Fruit fly (Drosophila melanogaster) whole organism, embryonic: Measurements from ENCODE around the gene CG46462.

Experiments
- BtbVII ChIP-seq: fragments of 200-800 bp; sonication (Bioruptor generic); optimal IDR thresholded peaks from 3 replicates; lab custom pipeline; 2017; ENCODE audit warnings: missing biosample characterization, mild to moderate bottlenecking, missing genetic modification characterization
- CG10366 ChIP-seq: fragments of 200-800 bp; sonication (Bioruptor generic); IDR thresholded peaks from 2 replicates; pipeline ENCODE4 v1.3.6; 2022; ENCODE audit warnings: missing biosample characterization, missing genetic modification characterization
- CG11696 ChIP-seq: fragments of 200-800 bp; sonication (Bioruptor generic); IDR thresholded peaks from 2 replicates; pipeline ENCODE4 v1.3.6; 2022; ENCODE audit warnings: missing biosample characterization, missing genetic modification characterization
- CG11723 ChIP-seq: fragments of 200-800 bp; sonication (Bioruptor generic); optimal IDR thresholded peaks from 2 replicates; lab custom pipeline; 2017; ENCODE audit warnings: missing biosample characterization, mild to moderate bottlenecking, missing genetic modification characterization
- CG12391 ChIP-seq: fragments of 200-800 bp; sonication (Bioruptor generic); optimal IDR thresholded peaks from 3 replicates; lab custom pipeline; 2018; ENCODE audit warnings: missing biosample characterization, mild to moderate bottlenecking, missing genetic modification characterization, moderate library complexity
- CG12744 ChIP-seq: fragments of 200-800 bp; sonication (Bioruptor generic); optimal IDR thresholded peaks from 2 replicates; lab custom pipeline; 2016; ENCODE audit warnings: missing biosample characterization, missing genetic modification characterization
- CG13296 ChIP-seq: fragments of 200-800 bp; sonication (Bioruptor generic); optimal IDR thresholded peaks from 3 replicates; lab custom pipeline; 2018; ENCODE audit warnings: missing biosample characterization, mild to moderate bottlenecking, missing genetic modification characterization
- CG13894 ChIP-seq: fragments of 200-800 bp; sonication (Bioruptor generic); optimal IDR thresholded peaks from 3 replicates; lab custom pipeline; 2018; ENCODE audit warnings: missing biosample characterization, mild to moderate bottlenecking, missing genetic modification characterization, moderate library complexity
- CG14050 ChIP-seq: fragments of 200-800 bp; sonication (Bioruptor generic); IDR thresholded peaks from 3 replicates; pipeline ENCODE4 v1.3.6; 2022; ENCODE audit warnings: missing biosample characterization, missing genetic modification characterization
- CG14860 ChIP-seq: fragments of 200-800 bp; sonication (Bioruptor generic); IDR thresholded peaks from 3 replicates; pipeline ENCODE4 v1.3.6; 2022; ENCODE audit warnings: missing biosample characterization, missing genetic modification characterization; ENCODE audit not compliant: partially characterized antibody
- CG15073 ChIP-seq: fragments of 200-800 bp; sonication (Bioruptor generic); optimal IDR thresholded peaks from 2 replicates; lab custom pipeline; 2016; ENCODE audit warnings: missing biosample characterization, missing genetic modification characterization
- CG15696 ChIP-seq: fragments of 200-800 bp; sonication (Bioruptor generic); optimal IDR thresholded peaks from 2 replicates; lab custom pipeline; 2019; ENCODE audit warnings: missing biosample characterization, mild to moderate bottlenecking, missing genetic modification characterization, moderate library complexity
- CG1603 ChIP-seq: fragments of 200-800 bp; sonication (Bioruptor generic); optimal IDR thresholded peaks from 2 replicates; lab custom pipeline; 2019; ENCODE audit warnings: missing biosample characterization, mild to moderate bottlenecking, missing genetic modification characterization, moderate library complexity
- CG16863 ChIP-seq: fragments of 200-800 bp; sonication (Bioruptor generic); optimal IDR thresholded peaks from 3 replicates; lab custom pipeline; 2016; ENCODE audit warnings: missing biosample characterization, missing genetic modification characterization
- CG17912 ChIP-seq: fragments of 200-800 bp; sonication (Bioruptor generic); optimal IDR thresholded peaks from 2 replicates; lab custom pipeline; 2018; ENCODE audit warnings: missing biosample characterization, mild to moderate bottlenecking, missing genetic modification characterization
- CG2678 ChIP-seq: fragments of 200-800 bp; sonication (Bioruptor generic); optimal IDR thresholded peaks from 3 replicates; lab custom pipeline; 2019; ENCODE audit warnings: missing biosample characterization, mild to moderate bottlenecking, missing genetic modification characterization, moderate library complexity
- CG31224 ChIP-seq: fragments of 200-800 bp; sonication (Bioruptor generic); IDR thresholded peaks from 2 replicates; pipeline ENCODE4 v1.3.6; 2022; ENCODE audit warnings: missing biosample characterization, missing genetic modification characterization
- CG3995 ChIP-seq: fragments of 200-800 bp; sonication (Bioruptor generic); optimal IDR thresholded peaks from 3 replicates; lab custom pipeline; 2016; ENCODE audit warnings: missing biosample characterization, missing genetic modification characterization
- CG4854 ChIP-seq: fragments of 200-800 bp; sonication (Bioruptor generic); optimal IDR thresholded peaks from 2 replicates; lab custom pipeline; 2016; ENCODE audit warnings: missing biosample characterization, missing genetic modification characterization, inconsistent platforms
- CG6272 ChIP-seq: fragments of 200-800 bp; sonication (Bioruptor generic); IDR thresholded peaks from 2 replicates; pipeline ENCODE4 v1.3.6; 2022; ENCODE audit warnings: missing biosample characterization, missing genetic modification characterization
- CG7556 ChIP-seq: fragments of 200-800 bp; sonication (Bioruptor generic); optimal IDR thresholded peaks from 2 replicates; lab custom pipeline; 2017; ENCODE audit warnings: missing biosample characterization, mild to moderate bottlenecking, missing genetic modification characterization
- CG8388 ChIP-seq: fragments of 200-800 bp; sonication (Bioruptor generic); optimal IDR thresholded peaks from 2 replicates; lab custom pipeline; 2019; ENCODE audit warnings: missing biosample characterization, mild to moderate bottlenecking, missing genetic modification characterization, moderate library complexity
- Dbx ChIP-seq: fragments of 200-800 bp; sonication (Bioruptor generic); IDR thresholded peaks from 3 replicates; pipeline ENCODE4 v1.3.6; 2022; ENCODE audit warnings: missing biosample characterization, missing genetic modification characterization
- Doc3 ChIP-seq: fragments of 200-800 bp; sonication (Bioruptor generic); IDR thresholded peaks from 3 replicates; pipeline ENCODE4 v1.3.6; 2022; ENCODE audit warnings: missing biosample characterization, missing genetic modification characterization; ENCODE audit not compliant: partially characterized antibody
- Drgx ChIP-seq: fragments of 200-800 bp; sonication (Bioruptor generic); IDR thresholded peaks from 2 replicates; pipeline ENCODE4 v1.3.6; 2022; ENCODE audit warnings: missing biosample characterization, missing genetic modification characterization
- H2.0 ChIP-seq: fragments of 200-800 bp; sonication (Bioruptor generic); IDR thresholded peaks from 2 replicates; pipeline ENCODE4 v1.3.6; 2022; ENCODE audit warnings: missing biosample characterization, missing genetic modification characterization
- MBD-R2 ChIP-seq: fragments of 200-800 bp; sonication (Bioruptor generic); IDR thresholded peaks from 2 replicates; pipeline ENCODE4 v1.3.6; 2022; ENCODE audit warnings: missing biosample characterization, missing genetic modification characterization
- NfI ChIP-seq: fragments of 200-800 bp; sonication (Bioruptor generic); optimal IDR thresholded peaks from 3 replicates; lab custom pipeline; 2018; ENCODE audit warnings: missing biosample characterization, mild to moderate bottlenecking, missing genetic modification characterization, moderate library complexity
- Sox102F ChIP-seq: fragments of 200-800 bp; sonication (Bioruptor generic); optimal IDR thresholded peaks from 2 replicates; lab custom pipeline; 2018; ENCODE audit warnings: missing biosample characterization, mild to moderate bottlenecking, missing genetic modification characterization, moderate library complexity
- Taf1 ChIP-seq: fragments of 200-800 bp; sonication (Bioruptor generic); IDR thresholded peaks from 2 replicates; pipeline ENCODE4 v1.3.6; 2022; ENCODE audit warnings: missing biosample characterization, missing genetic modification characterization
- Tbp ChIP-seq: fragments of >200 bp; optimal IDR thresholded peaks from 2 replicates; lab custom pipeline; 2018; ENCODE audit warnings: missing biosample characterization, missing genetic modification characterization
- YL-1 ChIP-seq: fragments of 200-800 bp; sonication (Bioruptor generic); optimal IDR thresholded peaks from 3 replicates; lab custom pipeline; 2017; ENCODE audit warnings: missing biosample characterization, mild to moderate bottlenecking, missing genetic modification characterization
- bab2 ChIP-seq: fragments of 200-800 bp; sonication (Bioruptor generic); optimal IDR thresholded peaks from 2 replicates; lab custom pipeline; 2016; ENCODE audit warnings: missing biosample characterization, missing genetic modification characterization
- cwo ChIP-seq: fragments of 200-800 bp; sonication (Bioruptor generic); optimal IDR thresholded peaks from 3 replicates; lab custom pipeline; 2017; ENCODE audit warnings: missing biosample characterization, missing genetic modification characterization, mild to moderate bottlenecking, moderate library complexity, missing genetic modification reagents
- danr ChIP-seq: fragments of 200-800 bp; sonication (Bioruptor generic); IDR thresholded peaks from 2 replicates; pipeline ENCODE4 v1.3.6; 2022; ENCODE audit warnings: missing biosample characterization, missing genetic modification characterization
- esg ChIP-seq: fragments of 200-800 bp; sonication (Bioruptor generic); conservative IDR thresholded peaks from 2 replicates; pipeline ENCODE4 v1.3.6; 2022; ENCODE audit warnings: missing biosample characterization, missing genetic modification characterization
- gcm ChIP-seq: fragments of 200-800 bp; sonication (Bioruptor generic); optimal IDR thresholded peaks from 2 replicates; lab custom pipeline; 2019; ENCODE audit warnings: missing biosample characterization, mild to moderate bottlenecking, missing genetic modification characterization, moderate library complexity
- grn ChIP-seq: fragments of 200-800 bp; sonication (Bioruptor generic); optimal IDR thresholded peaks from 3 replicates; lab custom pipeline; 2017; ENCODE audit warnings: missing biosample characterization, missing genetic modification characterization
- gt ChIP-seq: fragments of 200-800 bp; sonication (Bioruptor generic); IDR thresholded peaks from 2 replicates; pipeline ENCODE4 v1.3.6; 2022; ENCODE audit warnings: missing biosample characterization, missing genetic modification characterization
- hb ChIP-seq: fragments of 200-800 bp; sonication (Bioruptor generic); IDR thresholded peaks from 3 replicates; pipeline ENCODE4 v1.3.6; 2022; ENCODE audit warnings: missing biosample characterization, missing genetic modification characterization; ENCODE audit not compliant: partially characterized antibody
- hbn ChIP-seq: fragments of 200-800 bp; sonication (Bioruptor generic); IDR thresholded peaks from 2 replicates; pipeline ENCODE4 v1.3.6; 2022; ENCODE audit warnings: missing biosample characterization, missing genetic modification characterization; ENCODE audit not compliant: partially characterized antibody
- lov ChIP-seq, 2 experiments: fragments of 200-800 bp in 1 of 2; fragments of >200 bp in 1 of 2; sonication (Bioruptor generic) in 1 of 2; IDR thresholded peaks in 1 of 2; optimal IDR thresholded peaks in 1 of 2; 2 replicates in 1 of 2; 3 replicates in 1 of 2; pipeline versions ENCODE4 v1.3.6 to Lab custom; 2017 to 2022; ENCODE audit warnings: missing biosample characterization in 1 of 2, missing genetic modification characterization in 1 of 2
- otp ChIP-seq: fragments of 200-800 bp; sonication (Bioruptor generic); IDR thresholded peaks from 3 replicates; pipeline ENCODE4, ENCODE4 v1.3.6; 2022; ENCODE audit warnings: missing biosample characterization, missing genetic modification characterization
- pita ChIP-seq: fragments of 200-800 bp; sonication (Bioruptor generic); optimal IDR thresholded peaks from 2 replicates; lab custom pipeline; 2017; ENCODE audit warnings: missing biosample characterization, mild to moderate bottlenecking, missing genetic modification characterization
- pros ChIP-seq: fragments of 200-800 bp; sonication (Bioruptor generic); optimal IDR thresholded peaks from 3 replicates; lab custom pipeline; 2019; ENCODE audit warnings: missing biosample characterization, mild to moderate bottlenecking, missing genetic modification characterization, moderate library complexity
- pzg ChIP-seq: fragments of 200-800 bp; sonication (Bioruptor generic); optimal IDR thresholded peaks from 3 replicates; lab custom pipeline; 2018; ENCODE audit warnings: missing biosample characterization, mild to moderate bottlenecking, missing genetic modification characterization, moderate library complexity
- seq ChIP-seq: fragments of 200-800 bp; sonication (Bioruptor generic); IDR thresholded peaks from 2 replicates; pipeline ENCODE4 v1.3.6; 2022; ENCODE audit warnings: missing biosample characterization, missing genetic modification characterization
- sisA ChIP-seq: fragments of 200-800 bp; sonication (Bioruptor generic); IDR thresholded peaks from 2 replicates; pipeline ENCODE4 v1.3.6; 2022; ENCODE audit warnings: missing biosample characterization, missing genetic modification characterization
- slbo ChIP-seq: fragments of 200-800 bp; sonication (Bioruptor generic); IDR thresholded peaks from 2 replicates; pipeline ENCODE4 v1.3.6; 2022; ENCODE audit warnings: missing biosample characterization, missing genetic modification characterization
- stc ChIP-seq: fragments of 200-800 bp; sonication (Bioruptor generic); IDR thresholded peaks from 2 replicates; pipeline ENCODE4 v1.3.6; 2022; ENCODE audit warnings: missing biosample characterization, missing genetic modification characterization
- sug ChIP-seq: fragments of 200-800 bp; optimal IDR thresholded peaks from 2 replicates; lab custom pipeline; 2019; ENCODE audit warnings: missing biosample characterization, mild to moderate bottlenecking, missing genetic modification characterization, moderate library complexity

Gene CG46462

dm6 chr3L:19939024-19939423 lies 7.5 kb downstream of the CG46462 start, which contains the start of gene Ac76E (continued):
- TF ChIP-seq pzg (GFP tag; lab: Kevin White, UChicago) (no peak), seq (GFP tag; lab: Robert Waterston, UW) (peak; percentile 35; the same call in 1 of the 2 replicates), CG15073 (GFP tag; lab: Kevin White, UChicago) (no peak), CG3995 (GFP tag; lab: Kevin White, UChicago) (no peak), CG15696 (tag; lab: Kevin White, UChicago) (no peak), gcm (GFP tag; lab: Kevin White, UChicago) (no peak), CG7556 (no peak), pros (GFP tag; lab: Kevin White, UChicago) (no peak), CG17912 (GFP tag; lab: Kevin White, UChicago) (no peak), CG11723 (GFP tag; lab: Kevin White, UChicago) (no peak), sug (tag; lab: Kevin White, UChicago) (peak; percentile 24), CG13296 (GFP tag; lab: Kevin White, UChicago) (no peak), CG12391 (no peak), CG31224 (GFP tag; lab: Robert Waterston, UW) (peak; percentile 18; the same call in 1 of the 2 replicates), hb (GFP tag; lab: Robert Waterston, UW) (no peak; the same call in 2 of the 3 replicates), Drgx (no peak), CG1603 (tag; lab: Kevin White, UChicago) (no peak), Taf1 (GFP tag; lab: Robert Waterston, UW) (no peak), danr (no peak), CG14860 (GFP tag; lab: Robert Waterston, UW) (no peak), CG10366 (no peak), CG13894 (tag; lab: Kevin White, UChicago) (peak; percentile 9), cwo (peak; percentile 35), gt (GFP tag; lab: Robert Waterston, UW) (no peak), BtbVII (GFP tag; lab: Kevin White, UChicago) (peak; percentile 11), CG16863 (GFP tag; lab: Kevin White, UChicago) (no peak), bab2 (no peak), Dbx (no peak), lov (optimal IDR thresholded peaks at IDR 0.05; lab: Kevin White, UChicago) (no peak), lov (GFP tag; IDR thresholded peaks at IDR 0.05; lab: Robert Waterston, UW) (no peak), MBD-R2 (GFP tag; lab: Robert Waterston, UW) (no peak), slbo (GFP tag; lab: Robert Waterston, UW) (peak; percentile 29), H2.0 (GFP tag; lab: Robert Waterston, UW) (no peak), Sox102F (GFP tag; lab: Kevin White, UChicago) (no peak), CG8388 (GFP tag; lab: Kevin White, UChicago) (no peak), otp (GFP tag; lab: Robert Waterston, UW) (no peak; the same call in 2 of the 3 replicates), CG4854 (GFP tag; lab: Kevin White, UChicago) (no peak), CG12744 (GFP tag; lab: Kevin White, UChicago) (no peak), esg (no peak), CG2678 (tag; lab: Kevin White, UChicago) (no peak), stc (peak; percentile 19; the same call in 1 of the 2 replicates), CG11696 (GFP tag; lab: Robert Waterston, UW) (no peak), YL-1 (no peak), grn (no peak), Tbp (GFP tag; lab: Kevin White, UChicago) (no peak), CG14050 (GFP tag; lab: Robert Waterston, UW) (no peak), hbn (no peak), NfI (GFP tag; lab: Kevin White, UChicago) (peak; percentile 13), pita (no peak), Doc3 (GFP tag; lab: Robert Waterston, UW) (no peak), CG6272 (no peak), sisA (GFP tag; lab: Robert Waterston, UW) (no peak)
